Worm (Caenorhabditis elegans) whole organism, L4 larva: ENCODE results near the gene K08E7.5.

ENCODE experiments used
- F26F4.8 ChIP-seq: fragments of 200-800 bp; sonication (Bioruptor generic); conservative IDR thresholded peaks from 2 replicates; pipeline ENCODE4 v1.3.6; 2022; ENCODE audit warnings: missing genetic modification characterization, missing compliant biosample characterization
- F44E2.7 ChIP-seq: fragments of 200-800 bp; sonication (Bioruptor generic); IDR thresholded peaks from 2 replicates; pipeline ENCODE4 v2.1.2; 2022; ENCODE audit warnings: missing genetic modification characterization, missing compliant biosample characterization
- F49E8.2 ChIP-seq: sonication (generic microtip); optimal IDR thresholded peaks from 2 replicates; lab custom pipeline; 2016; ENCODE audit warnings: missing compliant biosample characterization, mild to moderate bottlenecking, missing genetic modification characterization, borderline replicate concordance
- R02D3.7 ChIP-seq: fragments of 150-350 bp; sonication (generic microtip); optimal IDR thresholded peaks from 3 replicates; lab custom pipeline; 2014; ENCODE audit warnings: missing biosample characterization, missing genetic modification characterization
- T20F7.1 ChIP-seq: fragments of 200-800 bp; sonication (Bioruptor generic); optimal IDR thresholded peaks from 2 replicates; lab custom pipeline; 2018; ENCODE audit warnings: mild to moderate bottlenecking, missing genetic modification characterization, missing compliant biosample characterization
- Y105C5A.15 ChIP-seq: fragments of 200-800 bp; sonication (Bioruptor generic); IDR thresholded peaks from 2 replicates; pipeline ENCODE4 v1.3.6; 2022; ENCODE audit warnings: missing genetic modification characterization, missing compliant biosample characterization
- Y48G9A.11 ChIP-seq: fragments of 200-800 bp; sonication (Bioruptor generic); IDR thresholded peaks from 2 replicates; pipeline ENCODE4 v1.3.6; 2022; ENCODE audit warnings: missing genetic modification reagents, missing genetic modification characterization, missing compliant biosample characterization
- Y75B8A.6 ChIP-seq: fragments of 200-800 bp; sonication (Bioruptor generic); IDR thresholded peaks from 2 replicates; pipeline ENCODE4 v1.3.6; 2022; ENCODE audit warnings: missing genetic modification reagents, missing genetic modification characterization, missing compliant biosample characterization
- arid-1 ChIP-seq: fragments of 200-800 bp; sonication (Bioruptor generic); conservative IDR thresholded peaks from 2 replicates; pipeline ENCODE4 v1.3.6; 2022; ENCODE audit warnings: missing genetic modification reagents, missing genetic modification characterization, missing compliant biosample characterization
- attf-4 ChIP-seq: sonication (generic microtip); optimal IDR thresholded peaks from 3 replicates; lab custom pipeline; 2017; ENCODE audit warnings: missing biosample characterization, missing genetic modification characterization
- ceh-28 ChIP-seq: fragments of 150-350 bp; optimal IDR thresholded peaks from 2 replicates; lab custom pipeline; 2014; ENCODE audit warnings: missing biosample characterization, missing genetic modification reagents, missing genetic modification characterization
- ceh-44 ChIP-seq: fragments of 200-800 bp; sonication (Bioruptor generic); IDR thresholded peaks from 2 replicates; pipeline ENCODE4 v1.3.6; 2022; ENCODE audit warnings: missing genetic modification reagents, missing genetic modification characterization, missing compliant biosample characterization
- ceh-62 ChIP-seq: sonication (generic microtip); optimal IDR thresholded peaks from 2 replicates; lab custom pipeline; 2017; ENCODE audit warnings: missing biosample characterization, missing genetic modification characterization
- ceh-82 ChIP-seq: sonication (generic microtip); optimal IDR thresholded peaks from 2 replicates; lab custom pipeline; 2017; ENCODE audit warnings: missing biosample characterization, missing genetic modification characterization
- daf-19 ChIP-seq: fragments of 200-800 bp; sonication (Bioruptor generic); conservative IDR thresholded peaks from 2 replicates; pipeline ENCODE4 v1.3.6; 2022; ENCODE audit warnings: missing genetic modification characterization, missing compliant biosample characterization
- daf-8 ChIP-seq: fragments of 200-800 bp; sonication (Bioruptor generic); IDR thresholded peaks from 2 replicates; pipeline ENCODE4 v1.3.6; 2022; ENCODE audit warnings: missing genetic modification characterization, missing compliant biosample characterization
- dve-1 ChIP-seq: sonication (generic microtip); optimal IDR thresholded peaks from 2 replicates; lab custom pipeline; 2017; ENCODE audit warnings: antibody characterized with exemption, mild to moderate bottlenecking, missing genetic modification characterization, missing compliant biosample characterization; ENCODE audit not compliant: insufficient read depth
- egl-27 ChIP-seq: sonication (generic microtip); optimal IDR thresholded peaks from 3 replicates; lab custom pipeline; 2017; ENCODE audit warnings: missing biosample characterization, missing genetic modification reagents, missing genetic modification characterization
- hlh-11 ChIP-seq: fragments of 200-800 bp; sonication (Bioruptor generic); optimal IDR thresholded peaks from 2 replicates; lab custom pipeline; 2018; ENCODE audit warnings: mild to moderate bottlenecking, missing genetic modification characterization, missing compliant biosample characterization
- hlh-30 ChIP-seq: sonication (generic microtip); optimal IDR thresholded peaks from 2 replicates; lab custom pipeline; 2017; ENCODE audit warnings: antibody characterized with exemption, mild to moderate bottlenecking, missing genetic modification characterization, missing compliant biosample characterization; ENCODE audit not compliant: insufficient read depth
- hmg-1.1 ChIP-seq: fragments of 200-800 bp; sonication (Bioruptor generic); IDR thresholded peaks from 2 replicates; pipeline ENCODE4 v1.3.6; 2022; ENCODE audit warnings: missing genetic modification reagents, missing genetic modification characterization, missing compliant biosample characterization
- jun-1 ChIP-seq: fragments of 150-350 bp; optimal IDR thresholded peaks from 2 replicates; lab custom pipeline; 2014; ENCODE audit warnings: missing biosample characterization, missing genetic modification reagents, missing genetic modification characterization
- lim-7 ChIP-seq: fragments of 200-800 bp; sonication (Bioruptor generic); IDR thresholded peaks from 2 replicates; pipeline ENCODE4 v1.3.6; 2022; ENCODE audit warnings: missing genetic modification characterization, missing compliant biosample characterization
- lin-13 ChIP-seq: fragments of 150-350 bp; optimal IDR thresholded peaks from 2 replicates; lab custom pipeline; 2014; ENCODE audit warnings: missing biosample characterization, missing genetic modification reagents, missing genetic modification characterization
- lin-15B ChIP-seq: fragments of 150-350 bp; sonication (generic microtip); optimal IDR thresholded peaks from 3 replicates; lab custom pipeline; 2014; ENCODE audit warnings: missing biosample characterization, missing genetic modification characterization
- lin-38 ChIP-seq: fragments of 200-800 bp; sonication (Bioruptor generic); IDR thresholded peaks from 2 replicates; pipeline ENCODE4 v1.3.6; 2022; ENCODE audit warnings: missing genetic modification reagents, missing genetic modification characterization, missing compliant biosample characterization
- madf-9 ChIP-seq: fragments of 200-800 bp; sonication (Bioruptor generic); conservative IDR thresholded peaks from 2 replicates; pipeline ENCODE4 v1.3.6; 2022; ENCODE audit warnings: missing genetic modification reagents, missing genetic modification characterization, missing compliant biosample characterization
- mdl-1 ChIP-seq, 2 experiments: fragments of 150-350 bp in 1 of 2; sonication (generic microtip) in 1 of 2; optimal IDR thresholded peaks; 2 replicates each; lab custom pipeline; 2014 to 2017; ENCODE audit warnings: missing biosample characterization in 2 of 2, missing genetic modification characterization in 2 of 2
- mdt-29 ChIP-seq: fragments of 200-800 bp; sonication (Bioruptor generic); IDR thresholded peaks from 2 replicates; pipeline ENCODE4 v1.3.6; 2022; ENCODE audit warnings: missing genetic modification reagents, missing genetic modification characterization, missing compliant biosample characterization
- mxl-3 ChIP-seq: fragments of 200-800 bp; sonication (Bioruptor generic); optimal IDR thresholded peaks from 2 replicates; lab custom pipeline; 2018; ENCODE audit warnings: mild to moderate bottlenecking, missing genetic modification characterization, missing compliant biosample characterization
- nhr-10 ChIP-seq: fragments of 150-350 bp; optimal IDR thresholded peaks from 2 replicates; lab custom pipeline; 2014; ENCODE audit warnings: missing biosample characterization, missing genetic modification characterization
- nhr-11 ChIP-seq: fragments of 150-350 bp; optimal IDR thresholded peaks from 2 replicates; lab custom pipeline; 2014; ENCODE audit warnings: missing biosample characterization, missing genetic modification characterization
- nhr-111 ChIP-seq: fragments of 200-800 bp; sonication (Bioruptor generic); optimal IDR thresholded peaks from 2 replicates; lab custom pipeline; 2018; ENCODE audit warnings: mild to moderate bottlenecking, missing genetic modification characterization, missing compliant biosample characterization
- nhr-237 ChIP-seq: sonication (generic microtip); optimal IDR thresholded peaks from 2 replicates; lab custom pipeline; 2017; ENCODE audit warnings: missing biosample characterization, missing genetic modification characterization
- nhr-41 ChIP-seq: fragments of 200-800 bp; sonication (Bioruptor generic); IDR thresholded peaks from 2 replicates; pipeline ENCODE4 v1.3.6; 2022; ENCODE audit warnings: missing genetic modification reagents, missing genetic modification characterization, missing compliant biosample characterization
- nhr-42 ChIP-seq: fragments of 200-800 bp; sonication (Bioruptor generic); IDR thresholded peaks from 2 replicates; pipeline ENCODE4 v1.3.6; 2022; ENCODE audit warnings: missing genetic modification characterization, missing compliant biosample characterization
- nhr-48 ChIP-seq: sonication (generic microtip); optimal IDR thresholded peaks from 2 replicates; lab custom pipeline; 2016; ENCODE audit warnings: mild to moderate bottlenecking, missing genetic modification characterization, missing compliant biosample characterization
- nhr-77 ChIP-seq: fragments of 150-350 bp; optimal IDR thresholded peaks from 2 replicates; lab custom pipeline; 2014; ENCODE audit warnings: missing biosample characterization, missing genetic modification characterization
- pha-4 ChIP-seq, 2 experiments: fragments of 150-350 bp in 1 of 2; fragments of 200-800 bp in 1 of 2; sonication (Bioruptor generic) in 1 of 2; IDR thresholded peaks in 1 of 2; optimal IDR thresholded peaks in 1 of 2; 2 replicates each; pipeline versions ENCODE4 v1.3.6 to Lab custom; 2014 to 2022; ENCODE audit warnings: missing genetic modification characterization in 2 of 2, missing genetic modification reagents in 2 of 2, missing biosample characterization in 1 of 2, missing compliant biosample characterization in 1 of 2
- rbr-2 ChIP-seq: sonication (generic microtip); optimal IDR thresholded peaks from 2 replicates; lab custom pipeline; 2016; ENCODE audit warnings: missing genotype, missing genetic modification characterization, missing compliant biosample characterization
- skn-1 ChIP-seq: fragments of 150-350 bp; optimal IDR thresholded peaks from 2 replicates; lab custom pipeline; 2014; ENCODE audit warnings: missing biosample characterization, missing genetic modification characterization
- snpc-1.2 ChIP-seq: fragments of 200-800 bp; sonication (Bioruptor generic); IDR thresholded peaks from 2 replicates; pipeline ENCODE4 v1.3.6; 2022; ENCODE audit warnings: missing genetic modification reagents, missing genetic modification characterization, missing compliant biosample characterization
- spr-1 ChIP-seq: sonication (generic microtip); optimal IDR thresholded peaks from 2 replicates; lab custom pipeline; 2016; ENCODE audit warnings: mild to moderate bottlenecking, missing genetic modification characterization, missing compliant biosample characterization
- spr-3 ChIP-seq: fragments of 200-800 bp; sonication (Bioruptor generic); optimal IDR thresholded peaks from 2 replicates; lab custom pipeline; 2018; ENCODE audit warnings: mild to moderate bottlenecking, missing genetic modification characterization, missing compliant biosample characterization
- tra-1 ChIP-seq: fragments of 200-800 bp; sonication (Bioruptor generic); IDR thresholded peaks from 2 replicates; pipeline ENCODE4 v1.3.6; 2022; ENCODE audit warnings: missing genetic modification reagents, missing genetic modification characterization, missing compliant biosample characterization
- unc-130 ChIP-seq: sonication (generic microtip); optimal IDR thresholded peaks from 2 replicates; lab custom pipeline; 2016; ENCODE audit warnings: missing genetic modification reagents, missing genetic modification characterization, missing compliant biosample characterization
- vab-7 ChIP-seq: fragments of 200-800 bp; sonication (Bioruptor generic); IDR thresholded peaks from 2 replicates; pipeline ENCODE4 v1.3.6; 2022; ENCODE audit warnings: missing genetic modification reagents, missing genetic modification characterization, missing compliant biosample characterization
- zag-1 ChIP-seq: fragments of 150-350 bp; optimal IDR thresholded peaks from 2 replicates; lab custom pipeline; 2014; ENCODE audit warnings: missing biosample characterization, missing genetic modification characterization
- zfp-3 ChIP-seq: fragments of 200-800 bp; sonication (Bioruptor generic); conservative IDR thresholded peaks from 2 replicates; pipeline ENCODE4 v1.3.6; 2022; ENCODE audit warnings: missing genetic modification reagents, missing genetic modification characterization, missing compliant biosample characterization
- ztf-7 ChIP-seq: fragments of 150-350 bp; optimal IDR thresholded peaks from 2 replicates; lab custom pipeline; 2014; ENCODE audit warnings: missing biosample characterization, missing genetic modification characterization

K08E7.5 gene

ce11 chrIV:12594574-12594973 is 21.4 kb downstream of the K08E7.5 start:
- TF ChIP-seq tra-1 (GFP tag; lab: Robert Waterston, UW): peak; percentile 51; the same call in 1 of the 2 replicates
- peak; percentile 80; the same call in 1 of the 2 replicates for TF ChIP-seq mdt-29 (GFP tag; lab: Robert Waterston, UW)
- TF ChIP-seq Y75B8A.6 (GFP tag; lab: Robert Waterston, UW): no peak
- TF ChIP-seq R02D3.7: no peak
- TF ChIP-seq pha-4 (GFP tag; IDR thresholded peaks at IDR 0.05; lab: Robert Waterston, UW): peak; percentile 94
- no peak for TF ChIP-seq pha-4 (tag; optimal IDR thresholded peaks at IDR 0.05; lab: Kevin White, UChicago)
- peak; percentile 93 for TF ChIP-seq vab-7 (GFP tag; lab: Robert Waterston, UW)
- TF ChIP-seq hlh-11 (tag; lab: Kevin White, UChicago): peak; percentile 68
- peak; percentile 89 for TF ChIP-seq lim-7
- TF ChIP-seq snpc-1.2 (GFP tag; lab: Robert Waterston, UW): peak; percentile 88
- TF ChIP-seq zfp-3 (GFP tag; lab: Robert Waterston, UW): no peak
- peak; percentile 72; the same call in 1 of the 2 replicates for TF ChIP-seq F44E2.7 (GFP tag; lab: Robert Waterston, UW)
- TF ChIP-seq daf-8 (GFP tag; lab: Robert Waterston, UW): 0 out of 2 replicates have a peak, but pooled peaks have one; percentile 69
- TF ChIP-seq mdl-1 (tag; optimal IDR thresholded peaks at IDR 0.05; lab: Kevin White, UChicago): peak in 1 of 2 experiments; percentile 80
- TF ChIP-seq nhr-237 (tag; lab: Kevin White, UChicago): no peak
- no peak for TF ChIP-seq nhr-41
- peak; percentile 97 for TF ChIP-seq hmg-1.1 (GFP tag; lab: Robert Waterston, UW)
- TF ChIP-seq ztf-7: peak; percentile 10
- peak; percentile 77 for TF ChIP-seq madf-9 (GFP tag; lab: Robert Waterston, UW)
- TF ChIP-seq lin-38 (GFP tag; lab: Robert Waterston, UW): no peak; the same call in 1 of the 2 replicates
- TF ChIP-seq F49E8.2: peak; percentile 48
- TF ChIP-seq Y105C5A.15 (GFP tag; lab: Robert Waterston, UW): peak; percentile 84; the same call in 1 of the 2 replicates
- TF ChIP-seq F26F4.8: peak; percentile 79
- TF ChIP-seq unc-130 (GFP tag; lab: Kevin White, UChicago): peak; percentile 71
- peak; percentile 56 for TF ChIP-seq Y48G9A.11 (GFP tag; lab: Robert Waterston, UW)
- TF ChIP-seq nhr-48 (tag; lab: Kevin White, UChicago): peak; percentile 50
- TF ChIP-seq lin-15B (tag; lab: Kevin White, UChicago): no peak
- no peak for TF ChIP-seq daf-19
- TF ChIP-seq hlh-30 (tag; lab: Kevin White, UChicago): peak; percentile 95
- peak; percentile 28 for TF ChIP-seq nhr-111
- TF ChIP-seq spr-3 (GFP tag; lab: Kevin White, UChicago): peak; percentile 74
- no peak for TF ChIP-seq zag-1 (tag; lab: Kevin White, UChicago)
- peak; percentile 22 for TF ChIP-seq nhr-11 (tag; lab: Kevin White, UChicago)
- no peak for TF ChIP-seq egl-27 (tag; lab: Kevin White, UChicago)
- TF ChIP-seq ceh-62 (tag; lab: Kevin White, UChicago): no peak
- no peak for TF ChIP-seq skn-1 (tag; lab: Kevin White, UChicago)
- no peak for TF ChIP-seq ceh-82 (tag; lab: Kevin White, UChicago)
- TF ChIP-seq nhr-10: no peak
- peak; percentile 66 for TF ChIP-seq spr-1 (tag; lab: Kevin White, UChicago)
- peak; percentile 65; the same call in 1 of the 2 replicates for TF ChIP-seq nhr-42 (GFP tag; lab: Robert Waterston, UW)
- TF ChIP-seq mxl-3 (GFP tag; lab: Kevin White, UChicago): peak; percentile 46
- no peak for TF ChIP-seq jun-1 (tag; lab: Kevin White, UChicago)
- TF ChIP-seq T20F7.1 (GFP tag; lab: Kevin White, UChicago): peak; percentile 60
- TF ChIP-seq lin-13 (GFP tag; lab: Kevin White, UChicago): peak; percentile 63
- no peak for TF ChIP-seq attf-4 (tag; lab: Kevin White, UChicago)
- peak; percentile 56 for TF ChIP-seq dve-1 (tag; lab: Kevin White, UChicago)
- TF ChIP-seq ceh-28: no peak
- peak; percentile 74; the same call in 1 of the 2 replicates for TF ChIP-seq ceh-44 (GFP tag; lab: Robert Waterston, UW)
- TF ChIP-seq nhr-77: peak; percentile 2
- TF ChIP-seq arid-1 (GFP tag; lab: Robert Waterston, UW): peak; percentile 87
- peak; percentile 83 for TF ChIP-seq rbr-2 (tag; lab: Kevin White, UChicago)
